Worm (Caenorhabditis elegans): ENCODE data around the gene par-5.

par-5 gene

DNA sequence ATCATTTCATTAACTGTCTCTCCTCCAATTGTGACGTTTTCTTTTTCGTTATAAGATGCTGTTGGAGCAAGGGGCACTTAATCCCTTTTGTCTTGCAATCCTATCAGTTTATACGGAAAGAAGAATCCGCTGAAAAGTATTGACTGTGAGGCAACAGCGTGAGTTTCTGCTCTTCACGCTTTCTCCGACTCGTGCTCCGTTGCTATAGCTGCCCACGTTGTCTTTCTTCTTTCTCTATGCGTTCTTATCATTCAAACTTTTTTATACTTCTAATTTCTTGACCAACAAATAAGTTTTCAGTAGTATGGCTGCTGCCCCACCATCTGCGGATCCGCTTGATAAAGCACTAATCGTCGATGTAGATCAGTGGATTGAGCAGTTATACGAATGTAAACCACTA, 36.4 kb upstream of the par-5 start, which contains the start of gene let-92:
Gene let-92 (plus strand): TSS at position 301 of the 400 bp plus-strand sequence.
- TF ChIP-seq tbx-11 (GFP tag; IDR thresholded peaks at IDR 0.05) (no peak), tbx-37 (GFP tag; conservative IDR thresholded peaks at IDR 0.05) (no peak), B0310.2 (tag; optimal IDR thresholded peaks at IDR 0.05) (no peak), hnd-1 (tag; optimal IDR thresholded peaks at IDR 0.05) (no peak), aly-1 (tag; optimal IDR thresholded peaks at IDR 0.05) (no peak), ceh-13 (GFP tag; optimal IDR thresholded peaks at IDR 0.05) (no peak), ceh-36 (tag; optimal IDR thresholded peaks at IDR 0.05) (no peak)

DNA sequence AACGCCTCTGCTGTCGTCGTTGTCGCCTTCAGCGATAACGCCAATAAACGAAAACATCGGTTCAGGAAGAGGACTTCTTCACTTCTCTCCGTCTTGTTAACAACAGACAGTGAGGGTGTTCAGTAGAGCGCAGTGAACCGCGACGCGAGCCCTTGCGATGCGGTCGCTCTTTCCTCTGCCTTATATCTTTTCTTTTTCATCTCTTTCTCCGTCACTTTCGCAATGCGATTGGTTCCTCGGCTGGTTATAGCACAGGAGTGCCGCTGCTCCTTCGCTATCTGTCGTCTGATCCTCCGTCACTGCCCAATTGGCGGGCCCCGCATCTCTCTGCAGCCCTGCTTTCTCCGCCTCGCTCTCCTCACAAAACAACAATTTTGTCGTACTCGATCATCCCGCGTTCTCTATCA, 35.4 kb upstream of the par-5 start:
- TF ChIP-seq hmg-4 (GFP tag; optimal IDR thresholded peaks at IDR 0.05) (peak; percentile 60), ceh-36 (tag; optimal IDR thresholded peaks at IDR 0.05) (no peak), B0310.2 (tag; optimal IDR thresholded peaks at IDR 0.05) (no peak), scrt-1 (GFP tag; IDR thresholded peaks at IDR 0.05) (no peak), flt-1 (GFP tag; IDR thresholded peaks at IDR 0.05) (0 out of 2 replicates have a peak, but pooled peaks have one; percentile 18), hnd-1 (tag; optimal IDR thresholded peaks at IDR 0.05) (no peak), aly-1 (tag; optimal IDR thresholded peaks at IDR 0.05) (peak; percentile 67)

DNA sequence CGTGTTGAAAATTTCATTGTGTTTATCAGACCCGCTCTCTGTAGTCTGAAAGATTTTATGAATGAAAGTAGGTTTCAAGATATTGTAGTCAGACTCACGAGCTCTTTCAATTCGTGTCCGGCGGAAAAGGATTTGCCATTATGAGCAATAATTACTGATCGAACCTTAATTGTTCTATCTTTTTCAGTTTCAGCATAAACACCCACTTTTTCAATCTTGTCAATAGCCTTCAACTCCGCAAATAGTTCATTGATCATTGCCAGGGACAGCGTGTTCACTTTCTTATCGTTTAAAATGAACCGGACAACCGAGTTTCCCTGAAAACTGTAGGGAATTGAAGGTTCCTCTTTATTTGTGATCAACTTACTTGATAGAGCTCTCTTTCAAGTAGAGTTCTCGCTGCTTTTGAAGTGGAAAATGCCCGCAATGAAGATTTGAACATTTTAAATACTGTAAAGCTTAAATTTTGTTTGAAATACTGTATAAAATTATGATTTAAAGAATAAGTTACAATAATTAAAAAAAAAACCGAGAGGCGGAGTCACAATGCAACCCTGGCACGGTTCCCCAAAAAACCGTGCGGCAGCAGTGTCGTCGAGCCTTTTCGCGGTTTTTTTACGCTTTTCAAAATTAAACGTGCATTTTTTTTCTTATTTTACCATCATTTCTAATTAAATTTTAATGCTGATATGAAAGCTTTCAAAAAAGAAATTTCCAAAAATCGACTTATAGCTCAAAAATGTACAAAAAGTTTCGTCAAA, 34.4 kb upstream of the par-5 start, which contains the start of gene ech-2:
Gene ech-2 (minus strand): TSS at position 452 of the 761 bp plus-strand sequence.
- TF ChIP-seq B0310.2 (tag; optimal IDR thresholded peaks at IDR 0.05): no peak

DNA sequence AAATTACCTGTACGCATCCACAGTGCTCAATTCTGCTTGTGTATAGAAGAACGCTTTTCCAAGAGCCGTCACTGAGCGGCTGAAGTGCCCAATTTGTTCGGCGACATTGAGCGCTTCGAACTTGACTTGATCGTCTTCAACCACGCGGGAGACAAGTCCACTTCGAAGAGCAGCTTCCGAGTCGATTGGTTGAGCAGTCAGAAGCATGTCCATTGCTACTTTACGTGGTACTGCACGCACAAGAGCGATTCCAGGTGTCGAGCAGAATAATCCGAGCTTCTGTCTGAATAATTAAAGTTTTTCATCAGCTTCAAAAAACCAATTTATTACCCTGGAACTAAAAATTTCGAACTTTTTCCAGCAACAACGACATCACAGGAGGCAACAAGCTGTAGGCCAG, 33.7 kb upstream of the par-5 start:
- TF ChIP-seq B0310.2 (tag; optimal IDR thresholded peaks at IDR 0.05) (no peak), scrt-1 (GFP tag; IDR thresholded peaks at IDR 0.05) (no peak), sea-1 (GFP tag; conservative IDR thresholded peaks at IDR 0.05) (no peak), hnd-1 (tag; optimal IDR thresholded peaks at IDR 0.05) (no peak), hmbx-1 (tag; optimal IDR thresholded peaks at IDR 0.05) (no peak), ama-1 (optimal IDR thresholded peaks at IDR 0.05) (no peak), ceh-13 (GFP tag; optimal IDR thresholded peaks at IDR 0.05) (no peak), tra-4 (tag; optimal IDR thresholded peaks at IDR 0.05) (no peak), tbx-37 (GFP tag; conservative IDR thresholded peaks at IDR 0.05) (no peak), flt-1 (GFP tag; IDR thresholded peaks at IDR 0.05) (no peak), hmg-4 (GFP tag; optimal IDR thresholded peaks at IDR 0.05) (no peak), tbx-11 (GFP tag; IDR thresholded peaks at IDR 0.05) (no peak), F13C5.2 (tag; optimal IDR thresholded peaks at IDR 0.05) (no peak)

DNA sequence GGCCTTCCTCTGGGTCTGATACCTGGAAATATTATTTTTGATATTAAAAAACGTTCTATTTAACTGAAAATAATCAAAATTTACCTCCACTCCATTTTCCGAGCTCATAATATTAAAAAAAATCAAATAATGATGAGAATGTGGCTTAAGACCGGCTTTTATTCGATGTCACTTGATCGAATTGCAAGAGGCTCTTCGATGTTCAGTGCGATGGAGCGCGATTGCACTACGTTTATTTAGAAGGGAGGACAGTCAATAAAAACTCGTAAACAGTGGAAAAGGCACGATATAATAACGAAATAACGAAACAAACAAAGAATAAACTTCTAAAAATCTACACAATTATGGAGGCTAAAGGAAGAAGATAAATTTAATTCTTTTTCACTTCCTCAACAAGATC, 33.1 kb upstream of the par-5 start, which contains the start of gene tag-30:
Gene tag-30 (minus strand): TSS at position 383 of the 400 bp plus-strand sequence.
- TF ChIP-seq F13C5.2 (tag; optimal IDR thresholded peaks at IDR 0.05) (no peak), ceh-13 (GFP tag; optimal IDR thresholded peaks at IDR 0.05) (no peak), tbx-37 (GFP tag; conservative IDR thresholded peaks at IDR 0.05) (no peak), ama-1 (optimal IDR thresholded peaks at IDR 0.05) (no peak), hnd-1 (tag; optimal IDR thresholded peaks at IDR 0.05) (no peak), hmbx-1 (tag; optimal IDR thresholded peaks at IDR 0.05) (no peak), flt-1 (GFP tag; IDR thresholded peaks at IDR 0.05) (no peak), tra-4 (tag; optimal IDR thresholded peaks at IDR 0.05) (no peak), hmg-4 (GFP tag; optimal IDR thresholded peaks at IDR 0.05) (no peak), ets-7 (tag; optimal IDR thresholded peaks at IDR 0.05) (no peak), B0310.2 (tag; optimal IDR thresholded peaks at IDR 0.05) (no peak)

DNA sequence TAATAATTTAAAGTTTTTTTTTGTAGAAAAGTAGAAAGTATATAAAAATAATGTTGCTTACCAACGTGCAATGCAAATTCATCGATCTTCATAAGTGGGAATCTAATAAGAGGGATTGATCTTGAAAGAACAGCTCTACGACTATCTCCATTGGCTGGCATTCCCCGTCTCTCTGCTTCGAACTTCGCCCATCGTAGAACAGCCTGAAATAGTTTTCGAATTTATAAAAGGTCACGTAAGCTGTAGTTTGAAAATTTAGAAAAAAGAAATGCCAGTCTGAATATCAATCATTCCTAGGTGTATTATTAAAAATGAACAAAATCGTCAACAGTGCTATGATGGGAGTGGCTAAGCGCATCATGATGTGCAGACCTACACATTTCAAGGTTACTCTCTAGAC, 30.2 kb upstream of the par-5 start, which contains the start of gene F38H4.5:
Gene F38H4.5 (plus strand): TSS at position 301 of the 400 bp plus-strand sequence.
- TF ChIP-seq tbx-11 (GFP tag; IDR thresholded peaks at IDR 0.05): no peak
- no peak for TF ChIP-seq scrt-1 (GFP tag; IDR thresholded peaks at IDR 0.05)
- no peak for TF ChIP-seq ets-7 (tag; optimal IDR thresholded peaks at IDR 0.05)
- no peak for TF ChIP-seq hmbx-1 (tag; optimal IDR thresholded peaks at IDR 0.05)
- TF ChIP-seq tbx-37 (GFP tag; conservative IDR thresholded peaks at IDR 0.05): no peak
- no peak for TF ChIP-seq B0310.2 (tag; optimal IDR thresholded peaks at IDR 0.05)
- no peak for TF ChIP-seq ama-1 (optimal IDR thresholded peaks at IDR 0.05)
- TF ChIP-seq hmg-4 (GFP tag; optimal IDR thresholded peaks at IDR 0.05): no peak
- no peak for TF ChIP-seq aly-1 (tag; optimal IDR thresholded peaks at IDR 0.05)
- no peak for TF ChIP-seq ceh-13 (GFP tag; optimal IDR thresholded peaks at IDR 0.05)
- TF ChIP-seq ceh-36 (tag; optimal IDR thresholded peaks at IDR 0.05): no peak
- TF ChIP-seq hnd-1 (tag; optimal IDR thresholded peaks at IDR 0.05): no peak

DNA sequence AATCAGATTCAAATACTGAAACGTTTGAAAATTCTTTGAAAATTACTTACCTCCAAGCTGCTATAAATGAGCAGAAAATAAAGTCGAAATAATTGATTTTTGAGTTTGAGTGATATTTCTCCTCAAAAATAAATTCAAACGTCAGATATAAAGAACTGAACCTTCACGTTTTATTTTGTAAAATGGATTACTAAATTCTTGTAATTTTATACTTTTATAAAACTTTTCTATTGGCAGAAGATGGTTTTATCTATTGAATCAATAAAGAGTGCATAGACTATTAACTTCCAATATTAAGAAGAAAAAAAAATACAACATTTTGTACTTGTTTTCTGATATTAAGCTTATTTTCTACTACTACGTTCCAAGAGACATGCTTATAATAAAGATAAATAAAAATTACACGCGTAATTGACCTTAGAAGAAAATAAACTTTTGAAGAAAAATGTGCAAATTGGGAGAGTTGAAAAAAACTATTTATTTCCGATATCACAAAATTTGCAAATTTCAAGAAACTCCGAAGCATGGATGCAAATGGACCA, 26.1 kb upstream of the par-5 start, which contains the start of the genes F38H4.6 and F38H4.4:
Gene F38H4.6 (minus strand): TSS at position 101 of the 542 bp plus-strand sequence.
Gene F38H4.4 (plus strand): TSS at position 492 of the 542 bp plus-strand sequence.
- TF ChIP-seq ceh-36 (tag; optimal IDR thresholded peaks at IDR 0.05) (no peak), ceh-13 (GFP tag; optimal IDR thresholded peaks at IDR 0.05) (no peak), tbx-37 (GFP tag; conservative IDR thresholded peaks at IDR 0.05) (no peak), ets-7 (tag; optimal IDR thresholded peaks at IDR 0.05) (no peak), B0310.2 (tag; optimal IDR thresholded peaks at IDR 0.05) (no peak), F13C5.2 (tag; optimal IDR thresholded peaks at IDR 0.05) (no peak), tbx-11 (GFP tag; IDR thresholded peaks at IDR 0.05) (no peak), flt-1 (GFP tag; IDR thresholded peaks at IDR 0.05) (no peak), tra-4 (tag; optimal IDR thresholded peaks at IDR 0.05) (no peak), sea-1 (GFP tag; conservative IDR thresholded peaks at IDR 0.05) (no peak), scrt-1 (GFP tag; IDR thresholded peaks at IDR 0.05) (no peak), hmbx-1 (tag; optimal IDR thresholded peaks at IDR 0.05) (no peak), hnd-1 (tag; optimal IDR thresholded peaks at IDR 0.05) (no peak), pes-1 (GFP tag; IDR thresholded peaks at IDR 0.05) (no peak), ama-1 (optimal IDR thresholded peaks at IDR 0.05) (no peak), hmg-4 (GFP tag; optimal IDR thresholded peaks at IDR 0.05) (no peak), aly-1 (tag; optimal IDR thresholded peaks at IDR 0.05) (no peak)

Measured in whole organism, early embryonic.